Fruit fly (Drosophila melanogaster) whole organism, embryonic: Measurements from ENCODE around the gene twr.

Source experiments
- Awh ChIP-seq: fragments of 200-800 bp; sonication (Bioruptor generic); IDR thresholded peaks from 2 replicates; pipeline ENCODE4, ENCODE4 v1.3.6; 2022; ENCODE audit warnings: missing biosample characterization, missing genetic modification characterization
- CG10431 ChIP-seq: fragments of 200-800 bp; sonication (Bioruptor generic); optimal IDR thresholded peaks from 3 replicates; lab custom pipeline; 2018; ENCODE audit warnings: missing biosample characterization, mild to moderate bottlenecking, missing genetic modification characterization
- CG13123 ChIP-seq: fragments of 200-800 bp; sonication (Bioruptor generic); optimal IDR thresholded peaks from 2 replicates; lab custom pipeline; 2016; ENCODE audit warnings: missing biosample characterization, missing genetic modification characterization
- CG16815 ChIP-seq: fragments of 200-800 bp; sonication (Bioruptor generic); optimal IDR thresholded peaks from 3 replicates; lab custom pipeline; 2017; ENCODE audit warnings: missing biosample characterization, mild to moderate bottlenecking, missing genetic modification characterization
- CG17829 ChIP-seq: fragments of 200-800 bp; optimal IDR thresholded peaks from 2 replicates; lab custom pipeline; 2019; ENCODE audit warnings: missing biosample characterization, mild to moderate bottlenecking, missing genetic modification characterization, moderate library complexity
- CG2129 ChIP-seq: fragments of 200-800 bp; sonication (Bioruptor generic); IDR thresholded peaks from 2 replicates; pipeline ENCODE4 v1.3.6; 2022; ENCODE audit warnings: missing biosample characterization, missing genetic modification characterization; ENCODE audit not compliant: partially characterized antibody
- CG30431 ChIP-seq: fragments of 200-800 bp; sonication (Bioruptor generic); optimal IDR thresholded peaks from 2 replicates; lab custom pipeline; 2017; ENCODE audit warnings: missing biosample characterization, missing genetic modification characterization
- CG43689 ChIP-seq: fragments of 200-800 bp; sonication (Bioruptor generic); IDR thresholded peaks from 2 replicates; pipeline ENCODE4 v1.3.6; 2022; ENCODE audit warnings: missing biosample characterization, missing genetic modification characterization
- CG6683 ChIP-seq: fragments of 200-800 bp; sonication (Bioruptor generic); optimal IDR thresholded peaks from 2 replicates; lab custom pipeline; 2017; ENCODE audit warnings: missing biosample characterization, mild to moderate bottlenecking, missing genetic modification characterization, missing genetic modification reagents
- CG7271 ChIP-seq: fragments of 200-800 bp; sonication (Bioruptor generic); optimal IDR thresholded peaks from 2 replicates; lab custom pipeline; 2018; ENCODE audit warnings: missing biosample characterization, mild to moderate bottlenecking, missing genetic modification characterization, moderate library complexity
- CG8478 ChIP-seq: fragments of >200 bp; optimal IDR thresholded peaks from 2 replicates; lab custom pipeline; 2018
- CG9727 ChIP-seq: fragments of 200-800 bp; sonication (Bioruptor generic); optimal IDR thresholded peaks from 3 replicates; lab custom pipeline; 2017; ENCODE audit warnings: missing biosample characterization, mild to moderate bottlenecking, missing genetic modification characterization
- CTCF ChIP-seq: fragments of 200-800 bp; sonication (Bioruptor generic); optimal IDR thresholded peaks from 2 replicates; lab custom pipeline; 2017; ENCODE audit warnings: missing biosample characterization, mild to moderate bottlenecking, missing genetic modification characterization, moderate library complexity
- Dbx ChIP-seq: fragments of 200-800 bp; sonication (Bioruptor generic); IDR thresholded peaks from 3 replicates; pipeline ENCODE4 v1.3.6; 2022; ENCODE audit warnings: missing biosample characterization, missing genetic modification characterization
- Deaf1 ChIP-seq: fragments of 200-800 bp; optimal IDR thresholded peaks from 3 replicates; lab custom pipeline; 2019; ENCODE audit warnings: missing biosample characterization, mild to moderate bottlenecking, missing genetic modification characterization, moderate library complexity
- Dll ChIP-seq: fragments of 200-800 bp; sonication (Bioruptor generic); IDR thresholded peaks from 4 replicates; pipeline ENCODE4 v1.3.6; 2022; ENCODE audit warnings: missing biosample characterization, missing genetic modification characterization; ENCODE audit not compliant: partially characterized antibody
- Drgx ChIP-seq: fragments of 200-800 bp; sonication (Bioruptor generic); IDR thresholded peaks from 2 replicates; pipeline ENCODE4 v1.3.6; 2022; ENCODE audit warnings: missing biosample characterization, missing genetic modification characterization
- E2f2 ChIP-seq: fragments of 200-800 bp; sonication (Bioruptor generic); IDR thresholded peaks from 2 replicates; pipeline ENCODE4 v1.3.6; 2022; ENCODE audit warnings: missing biosample characterization, missing genetic modification characterization
- Ets65A ChIP-seq: fragments of 200-800 bp; sonication (Bioruptor generic); peaks from one replicate; lab custom pipeline; 2016; ENCODE audit warnings: missing biosample characterization, missing genetic modification characterization
- Fer1 ChIP-seq: fragments of 200-800 bp; sonication (Bioruptor generic); optimal IDR thresholded peaks from 2 replicates; lab custom pipeline; 2017; ENCODE audit warnings: missing biosample characterization, mild to moderate bottlenecking, missing genetic modification characterization
- Fer2 ChIP-seq: fragments of 200-800 bp; sonication (Bioruptor generic); optimal IDR thresholded peaks from 2 replicates; lab custom pipeline; 2018; ENCODE audit warnings: missing biosample characterization, mild to moderate bottlenecking, missing genetic modification characterization, moderate library complexity
- Kr ChIP-seq: fragments of 200-800 bp; sonication (Bioruptor generic); optimal IDR thresholded peaks from 2 replicates; lab custom pipeline; 2017; ENCODE audit warnings: missing biosample characterization, mild to moderate bottlenecking, missing genetic modification characterization
- Mad ChIP-seq: fragments of 200-800 bp; sonication (Bioruptor generic); optimal IDR thresholded peaks from 2 replicates; lab custom pipeline; 2016; ENCODE audit warnings: missing biosample characterization, missing genetic modification characterization
- Mes4 ChIP-seq: fragments of 200-800 bp; sonication (Bioruptor generic); optimal IDR thresholded peaks from 2 replicates; lab custom pipeline; 2016; ENCODE audit warnings: missing biosample characterization, missing genetic modification characterization
- Myb ChIP-seq: fragments of 200-800 bp; sonication (Bioruptor generic); optimal IDR thresholded peaks from 2 replicates; lab custom pipeline; 2016; ENCODE audit warnings: missing biosample characterization, missing genetic modification characterization
- NC2α ChIP-seq: fragments of 200-800 bp; sonication (Bioruptor generic); optimal IDR thresholded peaks from 2 replicates; lab custom pipeline; 2016; ENCODE audit warnings: missing biosample characterization, missing genetic modification characterization
- NK7.1 ChIP-seq: fragments of 200-800 bp; sonication (Bioruptor generic); optimal IDR thresholded peaks from 3 replicates; lab custom pipeline; 2016; ENCODE audit warnings: missing biosample characterization, missing genetic modification characterization
- Ptx1 ChIP-seq: fragments of 200-800 bp; sonication (Bioruptor generic); IDR thresholded peaks from 2 replicates; pipeline ENCODE4 v1.3.6; 2022; ENCODE audit warnings: missing biosample characterization, missing genetic modification characterization
- Sox100B ChIP-seq: fragments of 200-800 bp; sonication (Bioruptor generic); optimal IDR thresholded peaks from 3 replicates; lab custom pipeline; 2018; ENCODE audit warnings: missing biosample characterization, mild to moderate bottlenecking, missing genetic modification characterization
- Ssrp ChIP-seq: fragments of 200-800 bp; sonication (Bioruptor generic); optimal IDR thresholded peaks from 2 replicates; lab custom pipeline; 2018; ENCODE audit warnings: missing biosample characterization, mild to moderate bottlenecking, missing genetic modification characterization, moderate library complexity
- ash1 ChIP-seq: fragments of 200-800 bp; sonication (Bioruptor generic); optimal IDR thresholded peaks from 2 replicates; lab custom pipeline; 2018; ENCODE audit warnings: missing biosample characterization, mild to moderate bottlenecking, missing genetic modification characterization
- bcd ChIP-seq: fragments of 200-800 bp; sonication (Bioruptor generic); optimal IDR thresholded peaks from 2 replicates; lab custom pipeline; 2017; ENCODE audit warnings: missing biosample characterization, mild to moderate bottlenecking, missing genetic modification characterization
- br ChIP-seq: fragments of >200 bp; optimal IDR thresholded peaks from 2 replicates; lab custom pipeline; 2017
- btn ChIP-seq: fragments of 200-800 bp; sonication (Bioruptor generic); optimal IDR thresholded peaks from 2 replicates; lab custom pipeline; 2016; ENCODE audit warnings: missing biosample characterization, missing genetic modification characterization
- chinmo ChIP-seq: fragments of 200-800 bp; sonication (Bioruptor generic); IDR thresholded peaks from 4 replicates; pipeline ENCODE4 v1.3.6; 2022; ENCODE audit warnings: missing biosample characterization, missing genetic modification characterization; ENCODE audit not compliant: partially characterized antibody
- da ChIP-seq: fragments of 200-800 bp; sonication (Bioruptor generic); optimal IDR thresholded peaks from 2 replicates; lab custom pipeline; 2016; ENCODE audit warnings: missing biosample characterization, missing genetic modification characterization
- exex ChIP-seq: fragments of 200-800 bp; sonication (Bioruptor generic); optimal IDR thresholded peaks from 4 replicates; lab custom pipeline; 2018; ENCODE audit warnings: missing biosample characterization, mild to moderate bottlenecking, missing genetic modification characterization, moderate library complexity
- fd64A ChIP-seq: fragments of 200-800 bp; sonication (Bioruptor generic); optimal IDR thresholded peaks from 3 replicates; lab custom pipeline; 2018; ENCODE audit warnings: missing biosample characterization, mild to moderate bottlenecking, missing genetic modification characterization
- fu2 ChIP-seq: fragments of 200-800 bp; sonication (Bioruptor generic); optimal IDR thresholded peaks from 2 replicates; lab custom pipeline; 2016; ENCODE audit warnings: missing biosample characterization, missing genetic modification characterization
- gcm2 ChIP-seq: fragments of 200-800 bp; sonication (Bioruptor generic); optimal IDR thresholded peaks from 2 replicates; lab custom pipeline; 2016; ENCODE audit warnings: missing biosample characterization, missing genetic modification characterization
- kay ChIP-seq: fragments of 200-800 bp; sonication (Bioruptor generic); optimal IDR thresholded peaks from 2 replicates; lab custom pipeline; 2016; ENCODE audit warnings: missing biosample characterization, missing genetic modification characterization
- lola ChIP-seq, 3 experiments: fragments of >200 bp in 2 of 3; fragments of 200-800 bp in 1 of 3; sonication (Bioruptor generic) in 1 of 3; optimal IDR thresholded peaks; 2 replicates each; lab custom pipeline; 2017 to 2019; ENCODE audit warnings: missing biosample characterization in 3 of 3, missing genetic modification characterization in 3 of 3, mild to moderate bottlenecking in 1 of 3, moderate library complexity in 1 of 3
- pho ChIP-seq: fragments of 200-800 bp; sonication (Bioruptor generic); optimal IDR thresholded peaks from 2 replicates; lab custom pipeline; 2016; ENCODE audit warnings: missing biosample characterization, missing genetic modification characterization
- pita ChIP-seq: fragments of 200-800 bp; sonication (Bioruptor generic); optimal IDR thresholded peaks from 2 replicates; lab custom pipeline; 2017; ENCODE audit warnings: missing biosample characterization, mild to moderate bottlenecking, missing genetic modification characterization
- sqz ChIP-seq: fragments of 200-800 bp; sonication (Bioruptor generic); optimal IDR thresholded peaks from 3 replicates; lab custom pipeline; 2018; ENCODE audit warnings: missing biosample characterization, mild to moderate bottlenecking, missing genetic modification characterization
- tap ChIP-seq: fragments of 200-800 bp; optimal IDR thresholded peaks from 3 replicates; lab custom pipeline; 2019; ENCODE audit warnings: missing biosample characterization, mild to moderate bottlenecking, missing genetic modification characterization, moderate library complexity
- trh ChIP-seq: fragments of 200-800 bp; sonication (Bioruptor generic); optimal IDR thresholded peaks from 2 replicates; lab custom pipeline; 2016; ENCODE audit warnings: missing biosample characterization, missing genetic modification characterization
- tx ChIP-seq: fragments of 200-800 bp; sonication (Bioruptor generic); optimal IDR thresholded peaks from 2 replicates; lab custom pipeline; 2016; ENCODE audit warnings: missing biosample characterization, missing genetic modification characterization
- vnd ChIP-seq: fragments of 200-800 bp; sonication (Bioruptor generic); IDR thresholded peaks from 3 replicates; pipeline ENCODE4 v1.3.6; 2022; ENCODE audit warnings: missing biosample characterization, missing genetic modification characterization; ENCODE audit not compliant: partially characterized antibody
- zen ChIP-seq: fragments of 200-800 bp; sonication (Bioruptor generic); optimal IDR thresholded peaks from 3 replicates; lab custom pipeline; 2018; ENCODE audit warnings: missing biosample characterization, mild to moderate bottlenecking, missing genetic modification characterization, moderate library complexity

twr gene

DNA sequence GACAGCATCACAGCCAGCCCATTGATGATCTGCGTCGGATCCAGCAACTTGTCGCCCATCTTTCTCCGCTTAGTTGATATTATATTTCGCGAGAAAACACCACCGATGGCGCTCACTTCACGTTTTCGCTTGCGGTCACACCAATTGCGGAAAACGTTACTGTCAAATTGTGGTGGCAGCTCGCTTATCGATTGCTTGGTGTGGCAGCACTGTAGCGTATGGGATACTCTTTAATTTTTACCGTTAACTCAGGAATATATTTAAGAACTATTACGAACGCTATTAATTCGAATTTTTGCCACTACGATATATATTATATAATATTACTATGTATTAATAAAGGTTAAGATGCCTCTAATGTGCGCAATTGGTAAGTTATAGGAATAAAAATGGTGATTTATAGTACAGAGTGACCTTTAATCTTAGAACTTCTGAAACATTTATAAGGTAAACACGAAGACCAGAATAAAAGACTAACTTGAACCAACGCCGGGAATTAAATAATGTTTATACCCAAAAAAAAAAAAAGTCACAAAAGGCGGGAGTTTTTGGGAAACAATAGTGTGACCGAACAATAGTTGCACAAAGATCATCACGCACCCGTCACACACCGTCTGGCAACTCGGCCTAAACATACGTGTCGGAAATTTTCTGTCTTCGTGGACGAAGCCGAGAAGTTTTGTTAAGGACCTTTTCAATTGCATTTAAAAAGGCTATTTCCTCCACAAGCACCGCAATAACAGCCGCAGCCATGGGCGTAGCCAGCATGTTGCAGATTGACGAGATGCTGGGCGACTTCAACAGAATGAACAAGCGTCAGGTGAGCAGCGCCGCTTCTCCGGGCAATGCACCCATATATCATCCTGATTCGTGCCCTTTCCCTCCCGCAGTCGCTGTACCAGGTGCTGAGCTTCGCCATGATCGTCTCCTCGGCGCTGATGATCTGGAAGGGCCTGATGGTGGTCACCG is at the start of gene twr, which contains the start of gene CG1307 (continued):
- TF ChIP-seq vnd (GFP tag; lab: Robert Waterston, UW) (no peak), pita (GFP tag; lab: Kevin White, UChicago) (no peak), CG8478 (lab: Kevin White, UChicago) (no peak), CG2129 (GFP tag; lab: Robert Waterston, UW) (no peak), exex (no peak), bcd (GFP tag; lab: Kevin White, UChicago) (peak; percentile 42), trh (GFP tag; lab: Kevin White, UChicago) (no peak), CG10431 (GFP tag; lab: Kevin White, UChicago) (peak; percentile 37), NC2α (GFP tag; lab: Kevin White, UChicago) (no peak), ash1 (no peak), CG13123 (no peak), NK7.1 (no peak), sqz (GFP tag; lab: Kevin White, UChicago) (no peak), Fer1 (GFP tag; lab: Kevin White, UChicago) (peak; percentile 35), chinmo (GFP tag; lab: Robert Waterston, UW) (no peak), Ptx1 (GFP tag; lab: Robert Waterston, UW) (0 out of 2 replicates have a peak, but pooled peaks have one; percentile 25), tap (tag; lab: Kevin White, UChicago) (no peak), CG7271 (tag; lab: Kevin White, UChicago) (no peak), Ssrp (tag; lab: Kevin White, UChicago) (peak; percentile 36), Myb (GFP tag; lab: Kevin White, UChicago) (peak; percentile 81), CG30431 (no peak), tx (GFP tag; lab: Kevin White, UChicago) (no peak), Kr (no peak), Awh (GFP tag; lab: Robert Waterston, UW) (no peak), Sox100B (GFP tag; lab: Kevin White, UChicago) (no peak), Mes4 (GFP tag; lab: Kevin White, UChicago) (no peak), CTCF (GFP tag; lab: Kevin White, UChicago) (peak; percentile 31), zen (peak; percentile 6), btn (GFP tag; lab: Kevin White, UChicago) (no peak), Ets65A (GFP tag; lab: Kevin White, UChicago) (peak; percentile 93), Deaf1 (tag; lab: Kevin White, UChicago) (peak; percentile 78), E2f2 (GFP tag; lab: Robert Waterston, UW) (peak; percentile 81), br (lab: Kevin White, UChicago) (no peak), CG16815 (GFP tag; lab: Kevin White, UChicago) (no peak), Fer2 (peak; percentile 50), CG17829 (peak; percentile 61), kay (GFP tag; lab: Kevin White, UChicago) (no peak), Drgx (GFP tag; lab: Robert Waterston, UW) (0 out of 2 replicates have a peak, but pooled peaks have one; percentile 16), Dll (0 out of 4 replicates have a peak, but pooled peaks have one; percentile 25), fu2 (GFP tag; lab: Kevin White, UChicago) (no peak), da (GFP tag; lab: Kevin White, UChicago) (no peak), fd64A (no peak), CG9727 (GFP tag; lab: Kevin White, UChicago) (no peak), CG6683 (no peak), CG43689 (GFP tag; lab: Robert Waterston, UW) (no peak), pho (no peak), Mad (GFP tag; lab: Kevin White, UChicago) (peak; percentile 7), gcm2 (GFP tag; lab: Kevin White, UChicago) (no peak), lola (GFP tag; optimal IDR thresholded peaks at IDR 0.05; lab: Kevin White, UChicago) (peak in 1 of 3 experiments; percentile 27), Dbx (GFP tag; lab: Robert Waterston, UW) (0 out of 3 replicates have a peak, but pooled peaks have one; percentile 43)
